Worm (Caenorhabditis elegans): Measurements from ENCODE around the gene B0304.2.

DNA sequence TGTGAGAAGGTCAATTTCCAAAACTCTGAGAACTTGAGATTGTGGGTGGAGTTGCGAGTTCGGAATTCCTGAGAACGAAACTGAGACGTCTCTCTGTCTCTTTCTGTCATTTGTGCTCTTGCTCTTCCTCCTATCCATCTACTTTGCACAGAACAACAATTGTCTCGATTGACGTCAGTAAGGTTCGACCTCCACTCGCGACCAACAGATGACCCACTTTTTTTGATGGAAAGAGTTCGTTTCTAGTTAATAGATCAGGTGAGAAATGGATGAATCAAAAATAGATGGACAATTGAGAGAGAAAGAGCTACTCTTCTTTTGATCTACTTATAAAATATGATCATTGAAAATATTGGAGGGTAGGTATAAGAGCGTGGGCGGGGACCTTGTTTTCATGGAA is 28.9 kb upstream of the B0304.2 start:
- TF ChIP-seq ama-1 (optimal IDR thresholded peaks at IDR 0.05) (no peak), pes-1 (GFP tag; IDR thresholded peaks at IDR 0.05) (no peak), ceh-36 (tag; optimal IDR thresholded peaks at IDR 0.05) (no peak)
